Worm (Caenorhabditis elegans): ENCODE data around the gene srp-1.

DNA sequence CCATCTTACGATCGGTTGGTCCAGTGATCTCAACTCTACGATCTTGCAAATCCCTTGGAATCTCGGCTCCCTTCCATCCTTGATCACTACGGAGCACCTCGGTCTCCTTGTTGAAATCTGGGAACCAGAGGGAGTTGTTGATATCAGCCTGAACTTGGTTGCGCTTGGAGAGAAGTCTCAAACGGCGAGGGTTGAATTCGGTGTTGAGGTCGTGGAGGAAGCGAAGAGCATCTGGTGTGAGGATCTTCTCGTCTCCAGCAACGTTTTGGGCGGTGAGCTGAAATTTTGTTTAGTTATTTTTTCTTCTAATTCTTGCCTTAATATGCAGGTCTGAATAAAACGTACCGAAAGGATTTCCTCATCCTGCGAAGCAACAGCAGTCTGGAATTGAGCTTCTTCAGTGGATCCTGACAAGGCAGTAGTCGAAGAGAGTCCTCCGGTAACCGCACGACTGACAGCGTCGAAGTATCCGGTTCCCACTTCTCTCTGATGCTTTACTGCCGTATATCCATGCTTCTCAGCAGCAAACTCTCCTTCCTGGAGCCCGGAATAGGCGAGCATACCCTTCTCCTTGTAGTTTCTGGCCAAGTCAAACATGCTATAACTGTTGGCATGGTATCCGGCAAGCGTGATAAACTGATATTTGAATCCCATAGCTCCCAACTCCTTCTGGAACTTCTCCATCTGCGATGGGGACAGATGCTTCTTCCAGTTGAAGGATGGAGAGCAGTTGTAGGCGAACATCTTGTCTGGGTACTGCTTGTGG is 27.1 kb upstream of the srp-1 start:
- no peak for TF ChIP-seq gmeb-1 (tag; optimal IDR thresholded peaks at IDR 0.05)
- no peak for TF ChIP-seq aly-2 (tag; optimal IDR thresholded peaks at IDR 0.05)

All from whole organism, L2 larva.